Fruit fly (Drosophila melanogaster) whole organism, embryonic: Measurements from ENCODE around the gene eIF4E6.

Experiments used
- Atf3 ChIP-seq: fragments of 200-800 bp; sonication (Bioruptor generic); optimal IDR thresholded peaks from 3 replicates; lab custom pipeline; 2016; ENCODE audit warnings: missing biosample characterization, missing genetic modification characterization
- CG10267 ChIP-seq: fragments of 200-800 bp; sonication (Bioruptor generic); optimal IDR thresholded peaks from 2 replicates; lab custom pipeline; 2018; ENCODE audit warnings: missing biosample characterization, mild to moderate bottlenecking, missing genetic modification characterization, moderate library complexity
- CG10462 ChIP-seq: fragments of 200-800 bp; sonication (Bioruptor generic); optimal IDR thresholded peaks from 2 replicates; lab custom pipeline; 2016; ENCODE audit warnings: missing biosample characterization, missing genetic modification characterization
- CG11504 ChIP-seq: fragments of 200-800 bp; sonication (Bioruptor generic); optimal IDR thresholded peaks from 3 replicates; lab custom pipeline; 2019; ENCODE audit warnings: missing biosample characterization, mild to moderate bottlenecking, missing genetic modification characterization, moderate library complexity
- CG12769 ChIP-seq: fragments of 200-800 bp; sonication (Bioruptor generic); optimal IDR thresholded peaks from 2 replicates; lab custom pipeline; 2019; ENCODE audit warnings: missing biosample characterization, mild to moderate bottlenecking, missing genetic modification characterization, moderate library complexity
- CG14710 ChIP-seq: fragments of 200-800 bp; sonication (Bioruptor generic); optimal IDR thresholded peaks from 3 replicates; lab custom pipeline; 2019; ENCODE audit warnings: missing biosample characterization, mild to moderate bottlenecking, missing genetic modification characterization, moderate library complexity
- CG15073 ChIP-seq: fragments of 200-800 bp; sonication (Bioruptor generic); optimal IDR thresholded peaks from 2 replicates; lab custom pipeline; 2016; ENCODE audit warnings: missing biosample characterization, missing genetic modification characterization
- CG15514 ChIP-seq: fragments of 200-800 bp; sonication (Bioruptor generic); optimal IDR thresholded peaks from 3 replicates; lab custom pipeline; 2017; ENCODE audit warnings: missing biosample characterization, missing genetic modification characterization, mild to moderate bottlenecking, moderate library complexity, missing genetic modification reagents
- CG17186 ChIP-seq: fragments of 200-800 bp; sonication (Bioruptor generic); optimal IDR thresholded peaks from 3 replicates; lab custom pipeline; 2017; ENCODE audit warnings: missing biosample characterization, missing genetic modification reagents, missing genetic modification characterization
- CG17385 ChIP-seq: fragments of 200-800 bp; sonication (Bioruptor generic); optimal IDR thresholded peaks from 3 replicates; lab custom pipeline; 2018; ENCODE audit warnings: missing biosample characterization, mild to moderate bottlenecking, missing genetic modification characterization
- CG2116 ChIP-seq: fragments of 200-800 bp; sonication (Bioruptor generic); optimal IDR thresholded peaks from 3 replicates; lab custom pipeline; 2018; ENCODE audit warnings: missing biosample characterization, mild to moderate bottlenecking, missing genetic modification characterization
- CG2120 ChIP-seq: fragments of 200-800 bp; sonication (Bioruptor generic); optimal IDR thresholded peaks from 3 replicates; lab custom pipeline; 2016; ENCODE audit warnings: missing biosample characterization, missing genetic modification characterization
- CG32772 ChIP-seq: fragments of 200-800 bp; sonication (Bioruptor generic); IDR thresholded peaks from 2 replicates; pipeline ENCODE4 v1.3.6; 2022; ENCODE audit warnings: missing biosample characterization, missing genetic modification characterization
- CG4404 ChIP-seq: fragments of 200-800 bp; sonication (Bioruptor generic); IDR thresholded peaks from 2 replicates; pipeline ENCODE4 v1.3.6; 2022; ENCODE audit warnings: missing biosample characterization, missing genetic modification characterization
- CG4854 ChIP-seq: fragments of 200-800 bp; sonication (Bioruptor generic); optimal IDR thresholded peaks from 2 replicates; lab custom pipeline; 2016; ENCODE audit warnings: missing biosample characterization, missing genetic modification characterization, inconsistent platforms
- CG5953 ChIP-seq: fragments of 200-800 bp; sonication (Bioruptor generic); IDR thresholded peaks from 2 replicates; pipeline ENCODE4 v1.3.6; 2022; ENCODE audit warnings: missing biosample characterization, missing genetic modification characterization
- CG6175 ChIP-seq: fragments of 200-800 bp; sonication (Bioruptor generic); IDR thresholded peaks from 3 replicates; pipeline ENCODE4 v1.3.6; 2022; ENCODE audit warnings: missing biosample characterization, missing genetic modification characterization
- CG6254 ChIP-seq: fragments of 200-800 bp; sonication (Bioruptor generic); optimal IDR thresholded peaks from 3 replicates; lab custom pipeline; 2017; ENCODE audit warnings: mild to moderate bottlenecking, missing biosample characterization, missing genetic modification reagents, missing genetic modification characterization
- CG9817 ChIP-seq: fragments of 200-800 bp; sonication (Bioruptor generic); optimal IDR thresholded peaks from 2 replicates; lab custom pipeline; 2018; ENCODE audit warnings: missing biosample characterization, mild to moderate bottlenecking, missing genetic modification characterization, moderate library complexity
- Chrac-16 ChIP-seq: fragments of 200-800 bp; sonication (Bioruptor generic); optimal IDR thresholded peaks from 3 replicates; lab custom pipeline; 2016; ENCODE audit warnings: missing biosample characterization, missing genetic modification characterization
- CoRest ChIP-seq: fragments of 200-800 bp; sonication (Bioruptor generic); optimal IDR thresholded peaks from 3 replicates; lab custom pipeline; 2018; ENCODE audit warnings: missing biosample characterization, mild to moderate bottlenecking, missing genetic modification characterization, moderate library complexity
- Dip2 ChIP-seq: fragments of 200-800 bp; sonication (Bioruptor generic); IDR thresholded peaks from 2 replicates; pipeline ENCODE4 v1.3.6; 2022; ENCODE audit warnings: missing biosample characterization, missing genetic modification characterization
- HLHmδ ChIP-seq: fragments of 200-800 bp; sonication (Bioruptor generic); optimal IDR thresholded peaks from 2 replicates; lab custom pipeline; 2018; ENCODE audit warnings: missing biosample characterization, mild to moderate bottlenecking, missing genetic modification characterization, moderate library complexity
- Ravus ChIP-seq: fragments of 200-800 bp; sonication (Bioruptor generic); IDR thresholded peaks from 2 replicates; pipeline ENCODE4 v1.3.6; 2022; ENCODE audit warnings: missing biosample characterization, missing genetic modification characterization
- Scr ChIP-seq: fragments of 200-800 bp; sonication (Bioruptor generic); IDR thresholded peaks from 2 replicates; pipeline ENCODE4 v1.3.6; 2022; ENCODE audit warnings: missing biosample characterization, missing genetic modification characterization; ENCODE audit not compliant: partially characterized antibody
- Sin3A ChIP-seq: fragments of >200 bp; optimal IDR thresholded peaks from 2 replicates; lab custom pipeline; 2018
- bbx ChIP-seq: fragments of 200-800 bp; sonication (Bioruptor generic); IDR thresholded peaks from 2 replicates; pipeline ENCODE4 v1.3.6; 2022; ENCODE audit warnings: missing biosample characterization, missing genetic modification characterization; ENCODE audit not compliant: partially characterized antibody
- ems ChIP-seq: fragments of 200-800 bp; sonication (Bioruptor generic); optimal IDR thresholded peaks from 3 replicates; lab custom pipeline; 2016; ENCODE audit warnings: missing biosample characterization, missing genetic modification characterization
- eve ChIP-seq, 2 experiments: fragments of >200 bp; optimal IDR thresholded peaks; 2 replicates each; lab custom pipeline; 2017; ENCODE audit warnings: missing biosample characterization in 2 of 2, missing genetic modification characterization in 2 of 2
- eyg ChIP-seq: fragments of 200-800 bp; sonication (Bioruptor generic); optimal IDR thresholded peaks from 3 replicates; lab custom pipeline; 2016; ENCODE audit warnings: missing biosample characterization, missing genetic modification characterization
- gt ChIP-seq: fragments of 200-800 bp; sonication (Bioruptor generic); IDR thresholded peaks from 2 replicates; pipeline ENCODE4 v1.3.6; 2022; ENCODE audit warnings: missing biosample characterization, missing genetic modification characterization
- hth ChIP-seq: fragments of >200 bp; optimal IDR thresholded peaks from 2 replicates; lab custom pipeline; 2017; ENCODE audit warnings: inconsistent platforms
- mld ChIP-seq: fragments of 200-800 bp; sonication (Bioruptor generic); IDR thresholded peaks from 3 replicates; pipeline ENCODE4 v1.3.6; 2022; ENCODE audit warnings: missing biosample characterization, missing genetic modification characterization; ENCODE audit not compliant: partially characterized antibody
- nom ChIP-seq: fragments of 200-800 bp; sonication (Bioruptor generic); optimal IDR thresholded peaks from 2 replicates; lab custom pipeline; 2017; ENCODE audit warnings: missing biosample characterization, missing genetic modification characterization, mild to moderate bottlenecking, moderate library complexity, missing genetic modification reagents
- onecut ChIP-seq: fragments of 200-800 bp; sonication (Bioruptor generic); IDR thresholded peaks from 2 replicates; pipeline ENCODE4 v1.3.6; 2022; ENCODE audit warnings: missing biosample characterization, missing genetic modification characterization
- pnt ChIP-seq: fragments of 200-800 bp; sonication (Bioruptor generic); optimal IDR thresholded peaks from 3 replicates; lab custom pipeline; 2016; ENCODE audit warnings: missing biosample characterization, missing genetic modification characterization
- prd ChIP-seq, 3 experiments: fragments of >200 bp in 2 of 3; fragments of 200-800 bp in 1 of 3; sonication (Bioruptor generic) in 1 of 3; optimal IDR thresholded peaks in 2 of 3; IDR thresholded peaks in 1 of 3; 2 replicates in 2 of 3; 3 replicates in 1 of 3; pipeline versions ENCODE4 v1.3.6 to Lab custom; 2017 to 2022; ENCODE audit warnings: missing biosample characterization in 1 of 3, missing genetic modification characterization in 1 of 3
- sc ChIP-seq, 3 experiments: fragments of >200 bp in 2 of 3; fragments of 200-800 bp in 1 of 3; sonication (Bioruptor generic) in 1 of 3; optimal IDR thresholded peaks; 2 replicates in 2 of 3; 3 replicates in 1 of 3; lab custom pipeline; 2017; ENCODE audit warnings: mild to moderate bottlenecking in 1 of 3, missing biosample characterization in 1 of 3, missing genetic modification characterization in 1 of 3, missing genetic modification reagents in 1 of 3
- sim ChIP-seq: fragments of 200-800 bp; sonication (Bioruptor generic); IDR thresholded peaks from 2 replicates; pipeline ENCODE4 v1.3.6; 2022; ENCODE audit warnings: missing biosample characterization, missing genetic modification characterization
- sisA ChIP-seq: fragments of 200-800 bp; sonication (Bioruptor generic); IDR thresholded peaks from 2 replicates; pipeline ENCODE4 v1.3.6; 2022; ENCODE audit warnings: missing biosample characterization, missing genetic modification characterization
- sr ChIP-seq: fragments of 200-800 bp; sonication (Bioruptor generic); IDR thresholded peaks from 3 replicates; pipeline ENCODE4 v1.3.6; 2022; ENCODE audit warnings: missing biosample characterization, missing genetic modification characterization
- tap ChIP-seq: fragments of 200-800 bp; optimal IDR thresholded peaks from 3 replicates; lab custom pipeline; 2019; ENCODE audit warnings: missing biosample characterization, mild to moderate bottlenecking, missing genetic modification characterization, moderate library complexity
- trh ChIP-seq: fragments of 200-800 bp; sonication (Bioruptor generic); optimal IDR thresholded peaks from 2 replicates; lab custom pipeline; 2016; ENCODE audit warnings: missing biosample characterization, missing genetic modification characterization

eIF4E6 gene

dm6 chr3R:29055710-29056109 lies 28.7 kb upstream of the eIF4E6 start, which contains the start of gene Sirt7 (continued):
- TF ChIP-seq gt (GFP tag; lab: Robert Waterston, UW) (no peak), Atf3 (GFP tag; lab: Kevin White, UChicago) (no peak), eve (GFP tag; optimal IDR thresholded peaks at IDR 0.05; lab: Kevin White, UChicago) (no peak), CG4404 (GFP tag; lab: Robert Waterston, UW) (no peak), sim (GFP tag; lab: Robert Waterston, UW) (no peak), CG2120 (GFP tag; lab: Kevin White, UChicago) (no peak), ems (no peak), CG32772 (GFP tag; lab: Robert Waterston, UW) (0 out of 2 replicates have a peak, but pooled peaks have one; percentile 21), prd (optimal IDR thresholded peaks at IDR 0.05; lab: Kevin White, UChicago) (no peak), prd (GFP tag; IDR thresholded peaks at IDR 0.05; lab: Robert Waterston, UW) (no peak), CG15073 (GFP tag; lab: Kevin White, UChicago) (no peak), sr (no peak), Chrac-16 (GFP tag; lab: Kevin White, UChicago) (no peak), CG10462 (GFP tag; lab: Kevin White, UChicago) (no peak), Sin3A (lab: Kevin White, UChicago) (peak; percentile 29), Scr (GFP tag; lab: Robert Waterston, UW) (peak; percentile 95), trh (GFP tag; lab: Kevin White, UChicago) (no peak), CG14710 (tag; lab: Kevin White, UChicago) (peak; percentile 49), bbx (GFP tag; lab: Robert Waterston, UW) (peak; percentile 94), CG9817 (tag; lab: Kevin White, UChicago) (no peak), CG10267 (tag; lab: Kevin White, UChicago) (peak; percentile 53)

- TF ChIP-seq sc (optimal IDR thresholded peaks at IDR 0.05; lab: Kevin White, UChicago), result no peak
- TF ChIP-seq sc (GFP tag; optimal IDR thresholded peaks at IDR 0.05; lab: Kevin White, UChicago), result no peak
- no peak for TF ChIP-seq nom (GFP tag; lab: Kevin White, UChicago)
- no peak for TF ChIP-seq CG32772 (GFP tag; lab: Robert Waterston, UW)
- no peak for TF ChIP-seq CG2116 (GFP tag; lab: Kevin White, UChicago)
- TF ChIP-seq CG6254, result no peak
- no peak for TF ChIP-seq HLHmδ (GFP tag; lab: Kevin White, UChicago)
- TF ChIP-seq CoRest, result no peak
- no peak for TF ChIP-seq CG17385 (GFP tag; lab: Kevin White, UChicago)
- TF ChIP-seq Dip2 (GFP tag; lab: Robert Waterston, UW), result no peak
- TF ChIP-seq pnt, result no peak
- TF ChIP-seq CG5953 (GFP tag; lab: Robert Waterston, UW), result no peak
- TF ChIP-seq sisA (GFP tag; lab: Robert Waterston, UW), result no peak
- no peak for TF ChIP-seq CG17186 (GFP tag; lab: Kevin White, UChicago)
These were observed 27.1 kb upstream of the eIF4E6 start, which contains the start of gene CG11843 for dm6 chr3R:29054047-29054446. Gene CG11843, plus strand, starts transcription at chr3R:29054347.

- TF ChIP-seq hth (lab: Kevin White, UChicago), result no peak
- TF ChIP-seq CG4854 (GFP tag; lab: Kevin White, UChicago), result no peak
- TF ChIP-seq CG12769, result no peak
- TF ChIP-seq mld, result no peak
- no peak for TF ChIP-seq eyg (GFP tag; lab: Kevin White, UChicago)
- TF ChIP-seq tap (tag; lab: Kevin White, UChicago), result no peak
- TF ChIP-seq Ravus (GFP tag; lab: Robert Waterston, UW), result no peak
- TF ChIP-seq CG11504 (tag; lab: Kevin White, UChicago), result no peak
- TF ChIP-seq CG6175 (GFP tag; lab: Robert Waterston, UW), result no peak
- no peak for TF ChIP-seq onecut (GFP tag; lab: Robert Waterston, UW)
- no peak for TF ChIP-seq CG15514
These were observed 25.4 kb upstream of the eIF4E6 start, which contains the start of gene CG11842 for dm6 chr3R:29052380-29052779. Gene CG11842, plus strand, starts transcription at chr3R:29052680.
